Worm (Caenorhabditis elegans) whole organism, early embryonic: ENCODE results near the gene stc-1.

Experiments used
- B0310.2 ChIP-seq: sonication (generic microtip); optimal IDR thresholded peaks from 2 replicates; lab custom pipeline; 2016; ENCODE audit warnings: mild to moderate bottlenecking, missing genetic modification characterization, missing compliant biosample characterization
- F13C5.2 ChIP-seq: sonication (generic microtip); optimal IDR thresholded peaks from 2 replicates; lab custom pipeline; 2017; ENCODE audit warnings: mild to moderate bottlenecking, missing genetic modification characterization, inconsistent platforms, missing compliant biosample characterization
- aly-1 ChIP-seq: sonication (generic microtip); optimal IDR thresholded peaks from 2 replicates; lab custom pipeline; 2016; ENCODE audit warnings: missing genetic modification characterization, missing compliant biosample characterization
- ama-1 ChIP-seq: fragments of 150-350 bp; optimal IDR thresholded peaks from 2 replicates; lab custom pipeline; 2014
- ceh-13 ChIP-seq: fragments of 200-800 bp; sonication (Bioruptor generic); optimal IDR thresholded peaks from 2 replicates; lab custom pipeline; 2018; ENCODE audit warnings: mild to moderate bottlenecking, missing genetic modification characterization, missing compliant biosample characterization
- ceh-36 ChIP-seq: sonication (generic microtip); optimal IDR thresholded peaks from 2 replicates; lab custom pipeline; 2016; ENCODE audit warnings: missing genetic modification characterization, inconsistent platforms, missing compliant biosample characterization
- ets-7 ChIP-seq: sonication (generic microtip); optimal IDR thresholded peaks from 2 replicates; lab custom pipeline; 2016; ENCODE audit warnings: missing genotype, missing genetic modification characterization, missing compliant biosample characterization
- flt-1 ChIP-seq: fragments of 200-800 bp; sonication (Bioruptor generic); IDR thresholded peaks from 2 replicates; pipeline ENCODE4 v1.3.6; 2022; ENCODE audit warnings: missing genetic modification characterization, missing compliant biosample characterization
- hmbx-1 ChIP-seq: sonication (generic microtip); optimal IDR thresholded peaks from 2 replicates; lab custom pipeline; 2016; ENCODE audit warnings: mild to moderate bottlenecking, missing genetic modification characterization, missing compliant biosample characterization
- hmg-4 ChIP-seq: fragments of 200-800 bp; sonication (Bioruptor generic); optimal IDR thresholded peaks from 2 replicates; lab custom pipeline; 2018; ENCODE audit warnings: mild to moderate bottlenecking, missing genetic modification characterization, missing compliant biosample characterization
- hnd-1 ChIP-seq: sonication (generic microtip); optimal IDR thresholded peaks from 2 replicates; lab custom pipeline; 2016; ENCODE audit warnings: missing genetic modification characterization, missing compliant biosample characterization
- pes-1 ChIP-seq: fragments of 200-800 bp; sonication (Bioruptor generic); IDR thresholded peaks from 2 replicates; pipeline ENCODE4 v1.3.6; 2022; ENCODE audit warnings: missing genetic modification reagents, missing genetic modification characterization, missing compliant biosample characterization
- scrt-1 ChIP-seq: fragments of 200-800 bp; sonication (Bioruptor generic); IDR thresholded peaks from 2 replicates; pipeline ENCODE4 v1.3.6; 2022; ENCODE audit warnings: missing genetic modification characterization, missing compliant biosample characterization
- sea-1 ChIP-seq: fragments of 200-800 bp; sonication (Bioruptor generic); conservative IDR thresholded peaks from 2 replicates; pipeline ENCODE4 v1.3.6; 2022; ENCODE audit warnings: missing genetic modification characterization, missing compliant biosample characterization
- tbx-11 ChIP-seq: fragments of 200-800 bp; sonication (Bioruptor generic); IDR thresholded peaks from 2 replicates; pipeline ENCODE4 v1.3.6; 2022; ENCODE audit warnings: missing genetic modification characterization, missing compliant biosample characterization
- tbx-37 ChIP-seq: fragments of 200-800 bp; sonication (Bioruptor generic); conservative IDR thresholded peaks from 2 replicates; pipeline ENCODE4 v1.3.6; 2022; ENCODE audit warnings: missing genetic modification reagents, missing genetic modification characterization, missing compliant biosample characterization
- tra-4 ChIP-seq: sonication (generic microtip); optimal IDR thresholded peaks from 2 replicates; lab custom pipeline; 2017; ENCODE audit warnings: missing genetic modification characterization, missing compliant biosample characterization

The stc-1 gene

ce11 chrII:8566039-8566438 is at the start of gene stc-1:
Gene stc-1 (minus strand): TSS chrII:8566139.
- TF ChIP-seq hmg-4 (GFP tag; lab: Kevin White, UChicago) (no peak), tbx-11 (GFP tag; lab: Robert Waterston, UW) (no peak), sea-1 (no peak), tbx-37 (GFP tag; lab: Robert Waterston, UW) (no peak), ama-1 (lab: Kevin White, UChicago) (no peak), aly-1 (tag; lab: Kevin White, UChicago) (no peak), B0310.2 (tag; lab: Kevin White, UChicago) (no peak), scrt-1 (GFP tag; lab: Robert Waterston, UW) (no peak), ceh-13 (GFP tag; lab: Kevin White, UChicago) (no peak), tra-4 (tag; lab: Kevin White, UChicago) (no peak), ceh-36 (tag; lab: Kevin White, UChicago) (no peak), pes-1 (GFP tag; lab: Robert Waterston, UW) (no peak), F13C5.2 (tag; lab: Kevin White, UChicago) (no peak), hnd-1 (no peak), hmbx-1 (tag; lab: Kevin White, UChicago) (no peak), ets-7 (tag; lab: Kevin White, UChicago) (no peak), flt-1 (GFP tag; lab: Robert Waterston, UW) (no peak)

- no peak for TF ChIP-seq tbx-11 (GFP tag; lab: Robert Waterston, UW)
- no peak for TF ChIP-seq aly-1 (tag; lab: Kevin White, UChicago)
- no peak for TF ChIP-seq ets-7 (tag; lab: Kevin White, UChicago)
- no peak for TF ChIP-seq F13C5.2 (tag; lab: Kevin White, UChicago)
- no peak for TF ChIP-seq sea-1
- TF ChIP-seq ceh-13 (GFP tag; lab: Kevin White, UChicago) = no peak
- TF ChIP-seq ceh-36 (tag; lab: Kevin White, UChicago) = no peak
- TF ChIP-seq scrt-1 (GFP tag; lab: Robert Waterston, UW) = no peak
- TF ChIP-seq B0310.2 (tag; lab: Kevin White, UChicago) = no peak
- no peak for TF ChIP-seq tra-4 (tag; lab: Kevin White, UChicago)
- TF ChIP-seq flt-1 (GFP tag; lab: Robert Waterston, UW) = no peak
- no peak for TF ChIP-seq tbx-37 (GFP tag; lab: Robert Waterston, UW)
- no peak for TF ChIP-seq ama-1 (lab: Kevin White, UChicago)
- TF ChIP-seq pes-1 (GFP tag; lab: Robert Waterston, UW) = no peak
- TF ChIP-seq hmbx-1 (tag; lab: Kevin White, UChicago) = no peak
These were observed 46.5 kb upstream of the stc-1 start, which contains the start of gene T22C8.1 for ce11 chrII:8612470-8612869. Gene T22C8.1 (plus strand): TSS chrII:8612770.

ce11 chrII:8611330-8611729 is 45.4 kb upstream of the stc-1 start:
- TF ChIP-seq sea-1 = no peak
- no peak for TF ChIP-seq ama-1 (lab: Kevin White, UChicago)
- TF ChIP-seq flt-1 (GFP tag; lab: Robert Waterston, UW) = no peak
- TF ChIP-seq ceh-36 (tag; lab: Kevin White, UChicago) = no peak
- TF ChIP-seq pes-1 (GFP tag; lab: Robert Waterston, UW) = no peak

- TF ChIP-seq aly-1 (tag; lab: Kevin White, UChicago) (no peak), ama-1 (lab: Kevin White, UChicago) (no peak), flt-1 (GFP tag; lab: Robert Waterston, UW) (no peak), scrt-1 (GFP tag; lab: Robert Waterston, UW) (no peak), ceh-13 (GFP tag; lab: Kevin White, UChicago) (no peak), tbx-11 (GFP tag; lab: Robert Waterston, UW) (no peak)
These were observed 44.6 kb upstream of the stc-1 start for ce11 chrII:8610585-8610984.

DNA sequence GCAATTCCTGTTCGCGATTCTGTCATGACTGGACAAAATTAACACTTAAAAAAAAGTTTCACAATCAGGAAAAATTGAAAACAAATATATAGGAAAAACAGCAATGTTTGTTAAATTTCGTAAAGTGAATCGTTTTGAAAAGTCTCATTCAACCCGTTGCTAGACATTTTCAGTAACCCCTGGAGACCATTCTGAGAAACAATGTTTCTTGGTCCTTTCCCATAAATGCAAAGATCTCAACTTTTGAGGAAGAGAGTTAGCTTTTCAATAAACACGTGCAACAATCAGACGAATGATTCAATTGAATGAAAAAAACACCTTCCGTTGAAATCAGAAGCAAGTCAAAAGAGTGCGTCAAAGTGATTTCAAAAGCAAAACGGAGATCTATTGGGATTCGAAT is 44.1 kb upstream of the stc-1 start, which contains the start of gene F28C6.9:
F28C6.9 (minus strand) TSS at position 101 of the 400 bp plus-strand sequence.
- TF ChIP-seq tbx-37 (GFP tag; lab: Robert Waterston, UW) (no peak), flt-1 (GFP tag; lab: Robert Waterston, UW) (no peak), ceh-13 (GFP tag; lab: Kevin White, UChicago) (no peak), aly-1 (tag; lab: Kevin White, UChicago) (no peak), tra-4 (tag; lab: Kevin White, UChicago) (no peak)

DNA sequence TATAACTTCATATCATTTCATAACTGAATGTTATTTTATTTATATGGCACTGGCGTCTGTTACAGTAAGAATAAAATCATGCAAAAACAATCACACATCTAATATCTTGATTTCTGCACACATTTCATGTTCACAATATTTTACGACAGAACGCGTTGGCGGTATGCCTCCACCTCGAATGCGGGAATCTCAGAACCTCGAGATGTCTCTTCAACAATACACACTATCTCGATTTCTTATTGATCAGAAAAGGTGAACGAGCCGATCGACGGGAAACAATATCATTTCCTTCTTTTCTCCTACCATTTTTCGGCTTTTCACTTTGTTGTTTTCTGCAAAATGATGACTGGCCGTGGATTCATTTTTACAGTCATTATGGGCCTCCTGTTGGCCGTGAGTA is 41.7 kb upstream of the stc-1 start, which contains the start of gene F28C6.10:
F28C6.10 (plus strand) TSS at position 301 of the 400 bp plus-strand sequence.
- TF ChIP-seq ets-7 (tag; lab: Kevin White, UChicago) (no peak), B0310.2 (tag; lab: Kevin White, UChicago) (no peak), ceh-13 (GFP tag; lab: Kevin White, UChicago) (no peak), sea-1 (no peak), tbx-37 (GFP tag; lab: Robert Waterston, UW) (no peak), ceh-36 (tag; lab: Kevin White, UChicago) (no peak), hmg-4 (GFP tag; lab: Kevin White, UChicago) (no peak), tbx-11 (GFP tag; lab: Robert Waterston, UW) (no peak), scrt-1 (GFP tag; lab: Robert Waterston, UW) (no peak), hmbx-1 (tag; lab: Kevin White, UChicago) (no peak), F13C5.2 (tag; lab: Kevin White, UChicago) (no peak), hnd-1 (no peak)

- TF ChIP-seq hmg-4 (GFP tag; lab: Kevin White, UChicago) = no peak
- no peak for TF ChIP-seq aly-1 (tag; lab: Kevin White, UChicago)
- TF ChIP-seq B0310.2 (tag; lab: Kevin White, UChicago) = no peak
- no peak for TF ChIP-seq ceh-13 (GFP tag; lab: Kevin White, UChicago)
- TF ChIP-seq pes-1 (GFP tag; lab: Robert Waterston, UW) = no peak
These were observed 40.6 kb upstream of the stc-1 start, which contains the start of gene F28C6.8 for ce11 chrII:8606549-8606948. Gene F28C6.8 (plus strand): TSS chrII:8606849.
